Worm (Caenorhabditis elegans) whole organism, L4 larva: ENCODE data around the gene T25E12.16.

Experiments
- F10B5.3 ChIP-seq: sonication (generic microtip); optimal IDR thresholded peaks from 2 replicates; lab custom pipeline; 2016; ENCODE audit warnings: mild to moderate bottlenecking, missing genetic modification characterization, missing compliant biosample characterization
- Y48G9A.11 ChIP-seq: fragments of 200-800 bp; sonication (Bioruptor generic); IDR thresholded peaks from 2 replicates; pipeline ENCODE4 v1.3.6; 2022; ENCODE audit warnings: missing genetic modification reagents, missing genetic modification characterization, missing compliant biosample characterization
- Y75B8A.6 ChIP-seq: fragments of 200-800 bp; sonication (Bioruptor generic); IDR thresholded peaks from 2 replicates; pipeline ENCODE4 v1.3.6; 2022; ENCODE audit warnings: missing genetic modification reagents, missing genetic modification characterization, missing compliant biosample characterization
- aha-1 ChIP-seq: fragments of 150-350 bp; peaks from one replicate; lab custom pipeline; 2014; ENCODE audit warnings: missing biosample characterization, missing genetic modification characterization
- ceh-28 ChIP-seq: fragments of 150-350 bp; optimal IDR thresholded peaks from 2 replicates; lab custom pipeline; 2014; ENCODE audit warnings: missing biosample characterization, missing genetic modification reagents, missing genetic modification characterization
- ceh-32 ChIP-seq: sonication (generic microtip); optimal IDR thresholded peaks from 2 replicates; lab custom pipeline; 2016; ENCODE audit warnings: mild to moderate bottlenecking, missing genetic modification characterization, missing compliant biosample characterization; ENCODE audit not compliant: poor library complexity
- dmd-6 ChIP-seq: fragments of 200-800 bp; sonication (Bioruptor generic); IDR thresholded peaks from 2 replicates; pipeline ENCODE4 v1.3.6; 2022; ENCODE audit warnings: missing genetic modification reagents, missing genetic modification characterization, missing compliant biosample characterization
- dpl-1 ChIP-seq: fragments of 150-350 bp; optimal IDR thresholded peaks from 2 replicates; lab custom pipeline; 2014; ENCODE audit warnings: missing biosample characterization, missing genetic modification reagents, missing genetic modification characterization
- duxl-1 ChIP-seq: sonication (generic microtip); optimal IDR thresholded peaks from 2 replicates; lab custom pipeline; 2016; ENCODE audit warnings: mild to moderate bottlenecking, missing genetic modification characterization, moderate library complexity, missing compliant biosample characterization; ENCODE audit not compliant: poor library complexity
- fkh-10 ChIP-seq: fragments of 150-350 bp; optimal IDR thresholded peaks from 2 replicates; lab custom pipeline; 2014; ENCODE audit warnings: missing biosample characterization, missing genetic modification reagents, missing genetic modification characterization
- hlh-11 ChIP-seq: fragments of 200-800 bp; sonication (Bioruptor generic); optimal IDR thresholded peaks from 2 replicates; lab custom pipeline; 2018; ENCODE audit warnings: mild to moderate bottlenecking, missing genetic modification characterization, missing compliant biosample characterization
- hlh-30 ChIP-seq: sonication (generic microtip); optimal IDR thresholded peaks from 2 replicates; lab custom pipeline; 2017; ENCODE audit warnings: antibody characterized with exemption, mild to moderate bottlenecking, missing genetic modification characterization, missing compliant biosample characterization; ENCODE audit not compliant: insufficient read depth
- lin-13 ChIP-seq: fragments of 150-350 bp; optimal IDR thresholded peaks from 2 replicates; lab custom pipeline; 2014; ENCODE audit warnings: missing biosample characterization, missing genetic modification reagents, missing genetic modification characterization
- lin-38 ChIP-seq: fragments of 200-800 bp; sonication (Bioruptor generic); IDR thresholded peaks from 2 replicates; pipeline ENCODE4 v1.3.6; 2022; ENCODE audit warnings: missing genetic modification reagents, missing genetic modification characterization, missing compliant biosample characterization
- lsy-2 ChIP-seq, 2 experiments: fragments of 150-350 bp in 1 of 2; sonication (generic microtip) in 1 of 2; optimal IDR thresholded peaks; 2 replicates each; lab custom pipeline; 2014 to 2017; ENCODE audit warnings: missing biosample characterization in 2 of 2, missing genetic modification characterization in 2 of 2
- mep-1 ChIP-seq: fragments of 150-350 bp; sonication (generic microtip); optimal IDR thresholded peaks from 3 replicates; lab custom pipeline; 2014; ENCODE audit warnings: missing biosample characterization, missing genetic modification characterization
- nhr-10 ChIP-seq: fragments of 150-350 bp; optimal IDR thresholded peaks from 2 replicates; lab custom pipeline; 2014; ENCODE audit warnings: missing biosample characterization, missing genetic modification characterization
- nhr-102 ChIP-seq: sonication (generic microtip); optimal IDR thresholded peaks from 2 replicates; lab custom pipeline; 2016; ENCODE audit warnings: mild to moderate bottlenecking, missing genetic modification characterization, moderate library complexity, missing compliant biosample characterization
- nhr-28 ChIP-seq: fragments of 150-350 bp; optimal IDR thresholded peaks from 2 replicates; lab custom pipeline; 2014; ENCODE audit warnings: missing biosample characterization, missing genetic modification characterization
- nhr-41 ChIP-seq: fragments of 200-800 bp; sonication (Bioruptor generic); IDR thresholded peaks from 2 replicates; pipeline ENCODE4 v1.3.6; 2022; ENCODE audit warnings: missing genetic modification reagents, missing genetic modification characterization, missing compliant biosample characterization
- nhr-77 ChIP-seq: fragments of 150-350 bp; optimal IDR thresholded peaks from 2 replicates; lab custom pipeline; 2014; ENCODE audit warnings: missing biosample characterization, missing genetic modification characterization
- pha-4 ChIP-seq, 2 experiments: fragments of 150-350 bp in 1 of 2; fragments of 200-800 bp in 1 of 2; sonication (Bioruptor generic) in 1 of 2; IDR thresholded peaks in 1 of 2; optimal IDR thresholded peaks in 1 of 2; 2 replicates each; pipeline versions ENCODE4 v1.3.6 to Lab custom; 2014 to 2022; ENCODE audit warnings: missing genetic modification characterization in 2 of 2, missing genetic modification reagents in 2 of 2, missing biosample characterization in 1 of 2, missing compliant biosample characterization in 1 of 2
- rbr-2 ChIP-seq: sonication (generic microtip); optimal IDR thresholded peaks from 2 replicates; lab custom pipeline; 2016; ENCODE audit warnings: missing genotype, missing genetic modification characterization, missing compliant biosample characterization
- set-16 ChIP-seq: fragments of 200-800 bp; sonication (Bioruptor generic); IDR thresholded peaks from 2 replicates; pipeline ENCODE4 v1.3.6; 2022; ENCODE audit warnings: missing genetic modification reagents, missing genetic modification characterization, missing compliant biosample characterization
- skn-1 ChIP-seq: fragments of 150-350 bp; optimal IDR thresholded peaks from 2 replicates; lab custom pipeline; 2014; ENCODE audit warnings: missing biosample characterization, missing genetic modification characterization
- snpc-1.2 ChIP-seq: fragments of 200-800 bp; sonication (Bioruptor generic); IDR thresholded peaks from 2 replicates; pipeline ENCODE4 v1.3.6; 2022; ENCODE audit warnings: missing genetic modification reagents, missing genetic modification characterization, missing compliant biosample characterization
- spr-1 ChIP-seq: sonication (generic microtip); optimal IDR thresholded peaks from 2 replicates; lab custom pipeline; 2016; ENCODE audit warnings: mild to moderate bottlenecking, missing genetic modification characterization, missing compliant biosample characterization
- spr-3 ChIP-seq: fragments of 200-800 bp; sonication (Bioruptor generic); optimal IDR thresholded peaks from 2 replicates; lab custom pipeline; 2018; ENCODE audit warnings: mild to moderate bottlenecking, missing genetic modification characterization, missing compliant biosample characterization
- tra-1 ChIP-seq: fragments of 200-800 bp; sonication (Bioruptor generic); IDR thresholded peaks from 2 replicates; pipeline ENCODE4 v1.3.6; 2022; ENCODE audit warnings: missing genetic modification reagents, missing genetic modification characterization, missing compliant biosample characterization
- unc-62 ChIP-seq, 3 experiments: fragments of 150-350 bp in 1 of 3; sonication (generic microtip); optimal IDR thresholded peaks in 2 of 3; peaks in 1 of 3; 1 replicate in 1 of 3; 2 replicates in 2 of 3; lab custom pipeline; 2014 to 2017; ENCODE audit warnings: missing biosample characterization in 3 of 3, missing genetic modification characterization in 3 of 3, missing genetic modification reagents in 3 of 3, missing genotype in 1 of 3
- vab-7 ChIP-seq: fragments of 200-800 bp; sonication (Bioruptor generic); IDR thresholded peaks from 2 replicates; pipeline ENCODE4 v1.3.6; 2022; ENCODE audit warnings: missing genetic modification reagents, missing genetic modification characterization, missing compliant biosample characterization
- zfp-2 ChIP-seq: sonication (generic microtip); optimal IDR thresholded peaks from 2 replicates; lab custom pipeline; 2016; ENCODE audit warnings: mild to moderate bottlenecking, missing genetic modification characterization, missing compliant biosample characterization
- zfp-3 ChIP-seq: fragments of 200-800 bp; sonication (Bioruptor generic); conservative IDR thresholded peaks from 2 replicates; pipeline ENCODE4 v1.3.6; 2022; ENCODE audit warnings: missing genetic modification reagents, missing genetic modification characterization, missing compliant biosample characterization
- ztf-11 ChIP-seq: fragments of 150-350 bp; optimal IDR thresholded peaks from 2 replicates; lab custom pipeline; 2014; ENCODE audit warnings: missing biosample characterization, missing genetic modification characterization

T25E12.16 gene

DNA sequence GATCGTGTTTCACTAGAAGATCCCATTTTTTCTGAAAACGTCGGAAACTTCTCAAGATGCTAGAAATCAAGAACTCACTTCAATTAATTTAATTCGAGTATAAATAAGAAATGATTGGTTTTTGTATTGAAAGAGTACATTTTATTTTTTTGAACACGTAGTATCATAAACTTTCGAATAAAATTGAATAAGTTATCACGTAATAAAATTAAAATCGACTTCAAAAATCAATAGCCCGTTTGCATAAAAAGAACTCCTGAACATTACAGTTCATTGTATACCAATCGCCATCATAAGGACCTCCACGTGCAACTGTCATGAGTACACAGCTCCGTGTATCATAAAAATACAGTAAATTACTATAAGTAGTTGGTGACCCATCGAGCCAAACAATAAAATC lies at the start of gene T25E12.16:
Gene T25E12.16 (minus strand): TSS at position 101 of the 400 bp plus-strand sequence.
- TF ChIP-seq mep-1 = no peak
- TF ChIP-seq F10B5.3 (tag; lab: Kevin White, UChicago) = no peak
- TF ChIP-seq skn-1 (tag; lab: Kevin White, UChicago) = no peak
- TF ChIP-seq zfp-2 = no peak
- TF ChIP-seq lsy-2 (tag; optimal IDR thresholded peaks at IDR 0.05; lab: Kevin White, UChicago) = no peak
- TF ChIP-seq Y48G9A.11 (GFP tag; lab: Robert Waterston, UW) = no peak
- TF ChIP-seq set-16 (GFP tag; lab: Robert Waterston, UW) = no peak
- TF ChIP-seq spr-3 (GFP tag; lab: Kevin White, UChicago) = no peak
- no peak for TF ChIP-seq pha-4 (GFP tag; IDR thresholded peaks at IDR 0.05; lab: Robert Waterston, UW)
- no peak for TF ChIP-seq pha-4 (tag; optimal IDR thresholded peaks at IDR 0.05; lab: Kevin White, UChicago)
- no peak for TF ChIP-seq ceh-32 (tag; lab: Kevin White, UChicago)
- no peak for TF ChIP-seq nhr-77 (tag; lab: Kevin White, UChicago)
- TF ChIP-seq snpc-1.2 (GFP tag; lab: Robert Waterston, UW) = no peak
- no peak for TF ChIP-seq fkh-10
- no peak for TF ChIP-seq spr-1
- TF ChIP-seq vab-7 (GFP tag; lab: Robert Waterston, UW) = no peak
- TF ChIP-seq lin-13 (GFP tag; lab: Kevin White, UChicago) = no peak
- no peak for TF ChIP-seq ceh-28
- TF ChIP-seq, all 104 proteins: peak for 0

DNA sequence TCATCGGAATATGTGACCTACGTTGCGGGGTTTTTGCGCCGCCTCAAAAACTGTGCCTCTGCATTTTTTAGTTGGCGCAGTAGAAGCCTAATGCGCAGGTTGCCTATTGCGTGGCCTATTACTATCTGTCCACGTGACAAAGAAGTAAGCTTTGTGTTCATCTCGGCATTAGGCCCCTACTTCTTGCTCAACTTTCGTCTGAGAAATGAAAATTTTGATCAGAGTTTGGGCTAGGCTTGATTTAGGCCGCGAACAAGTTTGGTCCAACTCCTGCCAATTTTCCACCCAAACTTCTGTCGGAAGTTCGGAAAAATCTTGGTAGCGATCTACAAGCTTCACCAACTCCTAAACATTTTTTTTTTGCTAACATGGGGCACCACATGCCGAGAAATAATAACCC lies 48.4 kb upstream of the T25E12.16 start:
- TF ChIP-seq skn-1 (tag; lab: Kevin White, UChicago) (no peak), aha-1 (tag; lab: Kevin White, UChicago) (peak; percentile 92)

DNA sequence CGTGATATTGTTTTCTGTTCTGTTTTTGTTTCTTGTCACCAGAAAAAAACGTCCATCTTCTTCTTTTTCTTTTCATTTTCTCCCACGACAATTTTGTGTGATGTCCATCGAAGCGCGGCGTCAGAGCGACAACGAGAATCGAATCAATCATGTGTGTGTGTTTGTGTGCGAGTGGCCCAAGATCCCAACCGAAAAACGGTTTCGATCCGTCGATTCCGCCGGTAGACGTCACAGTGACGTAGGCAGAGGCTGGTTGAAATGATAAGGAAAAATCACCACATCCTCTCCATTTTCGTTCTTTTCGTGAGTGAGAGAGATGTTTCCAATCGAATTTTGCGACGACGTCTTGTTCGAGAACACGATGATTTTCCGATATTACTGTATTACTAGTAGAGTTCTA lies 47.0 kb upstream of the T25E12.16 start:
- TF ChIP-seq spr-3 (GFP tag; lab: Kevin White, UChicago) = no peak
- no peak for TF ChIP-seq nhr-41 (GFP tag; lab: Robert Waterston, UW)
- TF ChIP-seq nhr-28 (tag; lab: Kevin White, UChicago) = peak; percentile 52
- TF ChIP-seq tra-1 (GFP tag; lab: Robert Waterston, UW) = no peak
- no peak for TF ChIP-seq rbr-2 (tag; lab: Kevin White, UChicago)
- no peak for TF ChIP-seq dmd-6 (GFP tag; lab: Robert Waterston, UW)
- TF ChIP-seq lin-38 = no peak
- peak; percentile 33 for TF ChIP-seq duxl-1 (tag; lab: Kevin White, UChicago)
- peak; percentile 36 for TF ChIP-seq hlh-11
- no peak for TF ChIP-seq Y75B8A.6 (GFP tag; lab: Robert Waterston, UW)
- 0 out of 2 replicates have a peak, but pooled peaks have one; percentile 19 for TF ChIP-seq zfp-3
- TF ChIP-seq hlh-30 (tag; lab: Kevin White, UChicago) = peak; percentile 39

ce11 chrV:16779971-16780370 lies 46.4 kb upstream of the T25E12.16 start:
- no peak for TF ChIP-seq dpl-1 (GFP tag; lab: Kevin White, UChicago)
- peak in 1 of 2 experiments; percentile 93 for TF ChIP-seq unc-62 (GFP tag; optimal IDR thresholded peaks at IDR 0.05 in 1 of 2; lab: Kevin White, UChicago)
- no peak for TF ChIP-seq unc-62 (tag; optimal IDR thresholded peaks at IDR 0.05; lab: Kevin White, UChicago)
- peak; percentile 2; the same call in 1 of the 2 replicates for TF ChIP-seq dmd-6 (GFP tag; lab: Robert Waterston, UW)
- TF ChIP-seq nhr-102 (tag; lab: Kevin White, UChicago) = no peak

DNA sequence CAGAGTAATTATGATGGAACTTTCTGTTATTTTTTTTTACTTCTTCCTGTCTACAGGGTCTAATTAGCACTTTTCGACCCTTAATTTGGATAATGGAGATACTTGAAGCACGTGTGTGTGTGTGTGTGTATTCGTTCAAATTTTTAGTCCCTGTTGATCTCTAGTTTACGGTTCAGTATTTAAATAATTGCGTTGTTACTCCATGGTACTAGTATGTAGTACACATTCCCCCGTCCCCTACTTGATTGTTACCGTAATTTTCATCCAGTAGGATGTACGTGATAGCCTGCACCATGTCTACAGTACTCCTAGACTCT lies 45.7 kb upstream of the T25E12.16 start:
- no peak for TF ChIP-seq Y48G9A.11 (GFP tag; lab: Robert Waterston, UW)
- TF ChIP-seq unc-62 (GFP tag; optimal IDR thresholded peaks at IDR 0.05 in 1 of 2; lab: Kevin White, UChicago) = peak in 1 of 2 experiments; percentile 95
- no peak for TF ChIP-seq unc-62 (tag; optimal IDR thresholded peaks at IDR 0.05; lab: Kevin White, UChicago)
- TF ChIP-seq nhr-10 (tag; lab: Kevin White, UChicago) = no peak
- no peak for TF ChIP-seq ztf-11 (tag; lab: Kevin White, UChicago)
